Worm (Caenorhabditis elegans) whole organism, mixed stage, embryonic: ENCODE results near the gene fbxb-88.
A peak's percentile ranks its signal among the peaks of the same experiment; 100 is the strongest.

Experiments used
- M03D4.4 ChIP-seq: sonication (generic microtip); optimal IDR thresholded peaks from 2 replicates; lab custom pipeline; 2017; ENCODE audit warnings: mild to moderate bottlenecking, missing genetic modification characterization, missing compliant biosample characterization
- bed-3 ChIP-seq: fragments of 200-800 bp; sonication (Bioruptor generic); optimal IDR thresholded peaks from 3 replicates; lab custom pipeline; 2018; ENCODE audit warnings: mild to moderate bottlenecking, missing genetic modification characterization, moderate library complexity, missing compliant biosample characterization
- blmp-1 ChIP-seq: fragments of 150-350 bp; optimal IDR thresholded peaks from 2 replicates; lab custom pipeline; 2014; ENCODE audit warnings: missing biosample characterization, missing genetic modification characterization
- ceh-39 ChIP-seq: fragments of 150-350 bp; optimal IDR thresholded peaks from 2 replicates; lab custom pipeline; 2014; ENCODE audit warnings: missing biosample characterization, missing genetic modification characterization
- ceh-43 ChIP-seq: fragments of 200-800 bp; sonication (Bioruptor generic); optimal IDR thresholded peaks from 2 replicates; lab custom pipeline; 2018; ENCODE audit warnings: mild to moderate bottlenecking, missing genetic modification characterization, moderate library complexity, missing compliant biosample characterization
- ceh-83 ChIP-seq: fragments of 200-800 bp; sonication (Bioruptor generic); optimal IDR thresholded peaks from 2 replicates; lab custom pipeline; 2018; ENCODE audit warnings: mild to moderate bottlenecking, missing genetic modification characterization, missing compliant biosample characterization
- ces-1 ChIP-seq: fragments of 150-350 bp; optimal IDR thresholded peaks from 2 replicates; lab custom pipeline; 2014; ENCODE audit warnings: missing biosample characterization, missing genetic modification reagents, missing genetic modification characterization
- cnd-1 ChIP-seq: fragments of 200-800 bp; sonication (Bioruptor generic); optimal IDR thresholded peaks from 2 replicates; lab custom pipeline; 2018; ENCODE audit warnings: mild to moderate bottlenecking, missing genetic modification characterization, missing compliant biosample characterization
- drap-1 ChIP-seq: fragments of 200-800 bp; sonication (Bioruptor generic); optimal IDR thresholded peaks from 3 replicates; lab custom pipeline; 2018; ENCODE audit warnings: mild to moderate bottlenecking, missing genetic modification characterization, missing compliant biosample characterization
- elt-1 ChIP-seq: sonication (generic microtip); optimal IDR thresholded peaks from 2 replicates; lab custom pipeline; 2017; ENCODE audit warnings: missing genetic modification characterization, mild to moderate bottlenecking, missing compliant biosample characterization, antibody characterized with exemption, moderate library complexity, borderline replicate concordance; ENCODE audit not compliant: insufficient read depth
- elt-3 ChIP-seq: fragments of 150-350 bp; optimal IDR thresholded peaks from 2 replicates; lab custom pipeline; 2014; ENCODE audit warnings: missing biosample characterization, missing genetic modification characterization
- flh-1 ChIP-seq: fragments of 200-800 bp; sonication (Bioruptor generic); optimal IDR thresholded peaks from 2 replicates; lab custom pipeline; 2018; ENCODE audit warnings: mild to moderate bottlenecking, missing genetic modification characterization, moderate library complexity, missing compliant biosample characterization
- ham-2 ChIP-seq: fragments of 200-800 bp; sonication (Bioruptor generic); optimal IDR thresholded peaks from 2 replicates; lab custom pipeline; 2018; ENCODE audit warnings: mild to moderate bottlenecking, missing genetic modification characterization, missing compliant biosample characterization
- hlh-1 ChIP-seq: fragments of 150-350 bp; optimal IDR thresholded peaks from 2 replicates; lab custom pipeline; 2014; ENCODE audit warnings: missing biosample characterization, missing genetic modification reagents, missing genetic modification characterization
- lin-13 ChIP-seq: fragments of 150-350 bp; optimal IDR thresholded peaks from 2 replicates; lab custom pipeline; 2014; ENCODE audit warnings: missing biosample characterization, missing genetic modification characterization
- lin-32 ChIP-seq: fragments of 200-800 bp; sonication (Bioruptor generic); optimal IDR thresholded peaks from 2 replicates; lab custom pipeline; 2018; ENCODE audit warnings: mild to moderate bottlenecking, missing genetic modification characterization, missing compliant biosample characterization
- lsy-2 ChIP-seq: fragments of 150-350 bp; optimal IDR thresholded peaks from 2 replicates; lab custom pipeline; 2014; ENCODE audit warnings: missing biosample characterization, missing genetic modification characterization
- mab-5 ChIP-seq: fragments of 150-350 bp; optimal IDR thresholded peaks from 2 replicates; lab custom pipeline; 2014; ENCODE audit warnings: missing biosample characterization, missing genetic modification characterization
- mep-1 ChIP-seq: fragments of 150-350 bp; optimal IDR thresholded peaks from 2 replicates; lab custom pipeline; 2017; ENCODE audit warnings: missing biosample characterization, missing genetic modification reagents, missing genetic modification characterization, inconsistent platforms
- mls-2 ChIP-seq: sonication (generic microtip); optimal IDR thresholded peaks from 2 replicates; lab custom pipeline; 2016; ENCODE audit warnings: mild to moderate bottlenecking, missing genetic modification characterization, moderate library complexity, missing compliant biosample characterization
- nhr-12 ChIP-seq: fragments of 150-350 bp; optimal IDR thresholded peaks from 2 replicates; lab custom pipeline; 2014; ENCODE audit warnings: missing biosample characterization, missing genetic modification characterization
- nhr-2 ChIP-seq: fragments of 150-350 bp; optimal IDR thresholded peaks from 2 replicates; lab custom pipeline; 2014; ENCODE audit warnings: missing biosample characterization, missing genetic modification characterization
- nhr-237 ChIP-seq: fragments of 150-350 bp; optimal IDR thresholded peaks from 2 replicates; lab custom pipeline; 2014; ENCODE audit warnings: missing biosample characterization, missing genetic modification characterization
- nhr-28 ChIP-seq: fragments of 150-350 bp; optimal IDR thresholded peaks from 2 replicates; lab custom pipeline; 2014; ENCODE audit warnings: missing biosample characterization, missing genetic modification characterization
- nhr-76 ChIP-seq: sonication (generic microtip); optimal IDR thresholded peaks from 2 replicates; lab custom pipeline; 2017; ENCODE audit warnings: missing biosample characterization, missing genetic modification characterization
- pha-4 ChIP-seq: fragments of 150-350 bp; optimal IDR thresholded peaks from 2 replicates; lab custom pipeline; 2018; ENCODE audit warnings: missing biosample characterization, missing genetic modification reagents, missing genetic modification characterization
- sem-2 ChIP-seq: fragments of 200-800 bp; sonication (Bioruptor generic); optimal IDR thresholded peaks from 2 replicates; lab custom pipeline; 2018; ENCODE audit warnings: mild to moderate bottlenecking, missing genetic modification characterization, missing compliant biosample characterization
- snpc-4 ChIP-seq: fragments of 150-350 bp; optimal IDR thresholded peaks from 2 replicates; lab custom pipeline; 2014; ENCODE audit warnings: missing biosample characterization, missing genetic modification characterization
- sptf-1 ChIP-seq: sonication (generic microtip); optimal IDR thresholded peaks from 2 replicates; lab custom pipeline; 2017; ENCODE audit warnings: mild to moderate bottlenecking, missing genetic modification characterization, moderate library complexity, missing compliant biosample characterization
- tbx-8 ChIP-seq: fragments of 200-800 bp; sonication (Bioruptor generic); optimal IDR thresholded peaks from 2 replicates; lab custom pipeline; 2018; ENCODE audit warnings: mild to moderate bottlenecking, missing genetic modification characterization, moderate library complexity, missing compliant biosample characterization
- unc-120 ChIP-seq: sonication (generic microtip); optimal IDR thresholded peaks from 2 replicates; lab custom pipeline; 2017; ENCODE audit warnings: missing genetic modification characterization, missing compliant biosample characterization; ENCODE audit not compliant: poor library complexity, severe bottlenecking
- unc-39 ChIP-seq: fragments of 150-350 bp; optimal IDR thresholded peaks from 2 replicates; lab custom pipeline; 2014; ENCODE audit warnings: missing biosample characterization, missing genetic modification characterization
- unc-62 ChIP-seq: fragments of 150-350 bp; optimal IDR thresholded peaks from 2 replicates; lab custom pipeline; 2014; ENCODE audit warnings: missing biosample characterization, missing genetic modification reagents, missing genetic modification characterization
- zip-8 ChIP-seq: fragments of 150-350 bp; optimal IDR thresholded peaks from 2 replicates; lab custom pipeline; 2014; ENCODE audit warnings: missing biosample characterization, missing genetic modification characterization
- ztf-11 ChIP-seq: fragments of 150-350 bp; optimal IDR thresholded peaks from 2 replicates; lab custom pipeline; 2014; ENCODE audit warnings: missing biosample characterization, missing genetic modification characterization

fbxb-88 gene

DNA sequence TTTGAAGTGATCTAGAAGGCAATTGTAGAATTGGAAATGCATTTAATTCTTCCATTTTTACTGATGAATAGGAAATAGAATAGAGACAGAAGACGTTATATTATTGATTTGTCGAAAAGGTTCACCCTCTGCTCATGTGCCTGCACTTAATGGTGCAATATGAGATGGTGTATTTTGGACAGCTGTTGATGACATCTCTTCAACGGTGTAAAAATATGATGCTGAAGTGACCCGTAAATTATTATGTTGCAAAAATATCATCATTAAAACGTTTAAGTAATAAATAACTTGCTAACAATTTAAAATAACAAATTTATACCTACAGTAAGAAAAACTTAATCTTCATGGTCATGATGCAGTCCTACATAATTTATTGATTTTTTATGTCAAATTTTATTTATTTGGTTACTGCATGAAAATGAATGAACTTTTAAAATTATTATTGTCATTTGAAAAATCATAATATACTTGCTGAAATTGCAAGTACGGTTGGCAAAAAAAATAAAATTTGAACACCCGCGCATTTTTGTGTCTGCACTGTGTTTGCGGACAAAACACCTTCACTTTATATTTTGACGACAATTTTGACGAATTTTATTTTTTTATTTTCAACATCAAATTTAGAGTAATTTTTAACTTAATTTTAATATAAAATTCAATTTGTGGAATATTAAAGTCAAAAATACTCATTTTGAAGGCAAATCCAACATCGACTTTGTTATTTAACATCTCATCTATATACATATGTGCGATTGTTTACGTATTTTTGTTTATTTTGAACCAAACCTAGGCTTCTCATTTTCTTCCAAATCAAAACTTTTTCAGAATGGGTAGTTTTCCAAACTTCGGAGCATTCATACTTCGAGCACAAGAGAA, at the start of gene fbxb-88, which contains the start of gene tbck-1:
TSS of gene fbxb-88 (minus strand) at position 151 of the 876 bp plus-strand sequence.
TSS of gene tbck-1 (plus strand) at position 826 of the 876 bp plus-strand sequence.
- TF ChIP-seq nhr-12 (tag; lab: Kevin White, UChicago) (no peak), elt-1 (tag; lab: Kevin White, UChicago) (no peak), flh-1 (GFP tag; lab: Kevin White, UChicago) (no peak), nhr-76 (tag; lab: Kevin White, UChicago) (no peak), lin-32 (no peak), hlh-1 (tag; lab: Kevin White, UChicago) (peak; percentile 88), ceh-39 (tag; lab: Kevin White, UChicago) (no peak), sptf-1 (tag; lab: Kevin White, UChicago) (no peak), nhr-237 (tag; lab: Kevin White, UChicago) (no peak), tbx-8 (GFP tag; lab: Kevin White, UChicago) (no peak), nhr-2 (tag; lab: Kevin White, UChicago) (peak; percentile 43), lin-13 (no peak), unc-39 (tag; lab: Kevin White, UChicago) (no peak), mab-5 (tag; lab: Kevin White, UChicago) (no peak), snpc-4 (no peak), nhr-28 (no peak), drap-1 (GFP tag; lab: Kevin White, UChicago) (no peak), cnd-1 (tag; lab: Kevin White, UChicago) (peak; percentile 52), unc-120 (tag; lab: Kevin White, UChicago) (no peak), blmp-1 (tag; lab: Kevin White, UChicago) (no peak), pha-4 (tag; lab: Kevin White, UChicago) (no peak), ceh-43 (no peak), unc-62 (peak; percentile 59), ces-1 (GFP tag; lab: Kevin White, UChicago) (no peak), zip-8 (no peak), ham-2 (GFP tag; lab: Kevin White, UChicago) (no peak), mep-1 (tag; lab: Kevin White, UChicago) (peak; percentile 30), mls-2 (tag; lab: Kevin White, UChicago) (no peak), lsy-2 (tag; lab: Kevin White, UChicago) (peak; percentile 47), elt-3 (tag; lab: Kevin White, UChicago) (no peak), bed-3 (GFP tag; lab: Kevin White, UChicago) (no peak), sem-2 (GFP tag; lab: Kevin White, UChicago) (no peak), ceh-83 (GFP tag; lab: Kevin White, UChicago) (no peak), M03D4.4 (tag; lab: Kevin White, UChicago) (no peak), ztf-11 (tag; lab: Kevin White, UChicago) (no peak)
- TF ChIP-seq, all 35 proteins: peak for 6

DNA sequence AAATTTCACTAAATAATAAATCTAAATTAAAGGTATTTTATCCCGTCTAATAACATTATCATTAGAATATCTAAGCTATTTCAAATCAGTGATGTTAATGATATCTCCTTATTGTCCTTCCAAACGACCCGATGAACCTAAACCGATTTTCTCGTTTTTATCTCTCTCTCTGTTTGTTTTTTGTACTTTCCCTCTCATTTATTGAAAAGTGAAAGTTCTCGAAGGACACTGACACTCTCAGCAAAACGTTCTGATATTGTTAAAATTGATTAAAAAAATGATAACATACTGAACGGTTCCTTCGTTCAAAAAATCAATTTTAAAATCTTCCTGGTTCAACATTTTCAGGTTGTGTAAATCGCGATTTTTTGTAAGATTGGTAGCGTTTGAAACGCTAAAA, 48.4 kb upstream of the fbxb-88 start, which contains the start of gene F11G11.13:
TSS of gene F11G11.13 (minus strand) at position 89 of the 400 bp plus-strand sequence.
- TF ChIP-seq nhr-12 (tag; lab: Kevin White, UChicago) (no peak), drap-1 (GFP tag; lab: Kevin White, UChicago) (no peak), unc-120 (tag; lab: Kevin White, UChicago) (no peak), sem-2 (GFP tag; lab: Kevin White, UChicago) (no peak), hlh-1 (tag; lab: Kevin White, UChicago) (no peak), nhr-237 (tag; lab: Kevin White, UChicago) (no peak), flh-1 (GFP tag; lab: Kevin White, UChicago) (no peak), M03D4.4 (tag; lab: Kevin White, UChicago) (no peak), cnd-1 (tag; lab: Kevin White, UChicago) (no peak), lin-13 (no peak), sptf-1 (tag; lab: Kevin White, UChicago) (no peak), zip-8 (no peak), bed-3 (GFP tag; lab: Kevin White, UChicago) (no peak), ceh-43 (no peak), lsy-2 (tag; lab: Kevin White, UChicago) (no peak)
